Worm (Caenorhabditis elegans) whole organism, early embryonic: ENCODE measurements around the gene nape-2.

Source experiments
- B0310.2 ChIP-seq: sonication (generic microtip); optimal IDR thresholded peaks from 2 replicates; lab custom pipeline; 2016; ENCODE audit warnings: mild to moderate bottlenecking, missing genetic modification characterization, missing compliant biosample characterization
- F13C5.2 ChIP-seq: sonication (generic microtip); optimal IDR thresholded peaks from 2 replicates; lab custom pipeline; 2017; ENCODE audit warnings: mild to moderate bottlenecking, missing genetic modification characterization, inconsistent platforms, missing compliant biosample characterization
- aly-1 ChIP-seq: sonication (generic microtip); optimal IDR thresholded peaks from 2 replicates; lab custom pipeline; 2016; ENCODE audit warnings: missing genetic modification characterization, missing compliant biosample characterization
- ama-1 ChIP-seq: fragments of 150-350 bp; optimal IDR thresholded peaks from 2 replicates; lab custom pipeline; 2014
- ceh-13 ChIP-seq: fragments of 200-800 bp; sonication (Bioruptor generic); optimal IDR thresholded peaks from 2 replicates; lab custom pipeline; 2018; ENCODE audit warnings: mild to moderate bottlenecking, missing genetic modification characterization, missing compliant biosample characterization
- ceh-36 ChIP-seq: sonication (generic microtip); optimal IDR thresholded peaks from 2 replicates; lab custom pipeline; 2016; ENCODE audit warnings: missing genetic modification characterization, inconsistent platforms, missing compliant biosample characterization
- ets-7 ChIP-seq: sonication (generic microtip); optimal IDR thresholded peaks from 2 replicates; lab custom pipeline; 2016; ENCODE audit warnings: missing genotype, missing genetic modification characterization, missing compliant biosample characterization
- flt-1 ChIP-seq: fragments of 200-800 bp; sonication (Bioruptor generic); IDR thresholded peaks from 2 replicates; pipeline ENCODE4 v1.3.6; 2022; ENCODE audit warnings: missing genetic modification characterization, missing compliant biosample characterization
- hmbx-1 ChIP-seq: sonication (generic microtip); optimal IDR thresholded peaks from 2 replicates; lab custom pipeline; 2016; ENCODE audit warnings: mild to moderate bottlenecking, missing genetic modification characterization, missing compliant biosample characterization
- hmg-4 ChIP-seq: fragments of 200-800 bp; sonication (Bioruptor generic); optimal IDR thresholded peaks from 2 replicates; lab custom pipeline; 2018; ENCODE audit warnings: mild to moderate bottlenecking, missing genetic modification characterization, missing compliant biosample characterization
- hnd-1 ChIP-seq: sonication (generic microtip); optimal IDR thresholded peaks from 2 replicates; lab custom pipeline; 2016; ENCODE audit warnings: missing genetic modification characterization, missing compliant biosample characterization
- pes-1 ChIP-seq: fragments of 200-800 bp; sonication (Bioruptor generic); IDR thresholded peaks from 2 replicates; pipeline ENCODE4 v1.3.6; 2022; ENCODE audit warnings: missing genetic modification reagents, missing genetic modification characterization, missing compliant biosample characterization
- scrt-1 ChIP-seq: fragments of 200-800 bp; sonication (Bioruptor generic); IDR thresholded peaks from 2 replicates; pipeline ENCODE4 v1.3.6; 2022; ENCODE audit warnings: missing genetic modification characterization, missing compliant biosample characterization
- sea-1 ChIP-seq: fragments of 200-800 bp; sonication (Bioruptor generic); conservative IDR thresholded peaks from 2 replicates; pipeline ENCODE4 v1.3.6; 2022; ENCODE audit warnings: missing genetic modification characterization, missing compliant biosample characterization
- tbx-11 ChIP-seq: fragments of 200-800 bp; sonication (Bioruptor generic); IDR thresholded peaks from 2 replicates; pipeline ENCODE4 v1.3.6; 2022; ENCODE audit warnings: missing genetic modification characterization, missing compliant biosample characterization
- tbx-37 ChIP-seq: fragments of 200-800 bp; sonication (Bioruptor generic); conservative IDR thresholded peaks from 2 replicates; pipeline ENCODE4 v1.3.6; 2022; ENCODE audit warnings: missing genetic modification reagents, missing genetic modification characterization, missing compliant biosample characterization
- tra-4 ChIP-seq: sonication (generic microtip); optimal IDR thresholded peaks from 2 replicates; lab custom pipeline; 2017; ENCODE audit warnings: missing genetic modification characterization, missing compliant biosample characterization

nape-2 gene

DNA sequence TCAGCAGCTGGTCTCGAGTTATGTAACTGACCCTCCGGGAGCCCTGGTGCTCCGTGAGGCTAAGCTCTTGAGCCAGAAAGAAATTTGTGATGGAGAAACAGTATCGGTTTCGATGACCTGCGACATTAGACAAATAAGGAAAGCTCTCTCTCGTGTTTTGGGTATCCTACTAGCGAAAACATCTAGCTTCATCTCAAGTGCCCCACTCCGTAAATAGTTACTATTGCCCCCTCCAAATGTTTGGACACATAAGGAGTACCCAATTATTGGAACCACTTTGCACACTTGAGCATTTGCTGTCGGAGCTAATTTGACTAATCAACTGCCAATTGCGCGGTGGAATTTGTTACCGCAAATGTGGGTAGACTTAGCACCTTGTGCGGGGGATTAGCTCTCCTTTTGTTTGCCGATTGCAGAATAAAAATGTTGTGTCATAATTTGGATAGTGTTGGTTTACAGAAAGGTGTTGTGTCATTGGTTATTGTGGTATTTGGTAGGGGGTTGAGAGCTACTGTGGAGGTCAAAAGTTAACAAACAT lies 25.4 kb upstream of the nape-2 start:
- TF ChIP-seq ets-7 (tag; lab: Kevin White, UChicago) (no peak), B0310.2 (tag; lab: Kevin White, UChicago) (no peak), ceh-36 (tag; lab: Kevin White, UChicago) (peak; percentile 22)

ce11 chrIV:3759823-3760222 lies 21.1 kb upstream of the nape-2 start:
- TF ChIP-seq flt-1, result no peak
- no peak for TF ChIP-seq hnd-1 (tag; lab: Kevin White, UChicago)
- TF ChIP-seq ceh-36 (tag; lab: Kevin White, UChicago), result no peak

DNA sequence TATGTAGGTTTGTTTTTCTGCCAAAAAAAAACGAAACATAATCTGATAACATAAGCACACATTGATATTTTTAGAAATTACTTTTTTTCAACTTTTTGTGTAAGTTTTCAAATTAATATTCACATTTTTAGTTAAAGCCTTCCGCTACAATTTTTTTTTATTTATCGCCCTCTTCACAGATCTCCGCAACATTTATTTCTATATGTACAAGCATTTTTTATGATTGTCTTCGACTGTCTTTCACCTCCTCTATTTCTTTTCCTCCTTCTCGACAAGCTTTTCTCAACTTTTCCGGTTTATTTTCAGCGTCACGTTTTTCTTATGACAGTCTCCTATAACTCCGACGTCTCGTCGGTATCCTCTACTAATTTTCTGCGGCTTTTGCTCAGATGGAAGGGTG lies 17.2 kb upstream of the nape-2 start, which contains the start of gene best-20:
best-20 (plus strand) TSS at position 301 of the 400 bp plus-strand sequence.
- TF ChIP-seq ets-7 (tag; lab: Kevin White, UChicago) (no peak), tbx-37 (GFP tag; lab: Robert Waterston, UW) (no peak), aly-1 (tag; lab: Kevin White, UChicago) (no peak), hnd-1 (tag; lab: Kevin White, UChicago) (no peak), hmbx-1 (tag; lab: Kevin White, UChicago) (no peak), flt-1 (no peak), tra-4 (tag; lab: Kevin White, UChicago) (no peak), hmg-4 (GFP tag; lab: Kevin White, UChicago) (no peak), ceh-36 (tag; lab: Kevin White, UChicago) (no peak), ceh-13 (GFP tag; lab: Kevin White, UChicago) (no peak), pes-1 (no peak), sea-1 (GFP tag; lab: Robert Waterston, UW) (no peak), tbx-11 (GFP tag; lab: Robert Waterston, UW) (no peak), B0310.2 (tag; lab: Kevin White, UChicago) (no peak), ama-1 (no peak), scrt-1 (GFP tag; lab: Robert Waterston, UW) (no peak)

DNA sequence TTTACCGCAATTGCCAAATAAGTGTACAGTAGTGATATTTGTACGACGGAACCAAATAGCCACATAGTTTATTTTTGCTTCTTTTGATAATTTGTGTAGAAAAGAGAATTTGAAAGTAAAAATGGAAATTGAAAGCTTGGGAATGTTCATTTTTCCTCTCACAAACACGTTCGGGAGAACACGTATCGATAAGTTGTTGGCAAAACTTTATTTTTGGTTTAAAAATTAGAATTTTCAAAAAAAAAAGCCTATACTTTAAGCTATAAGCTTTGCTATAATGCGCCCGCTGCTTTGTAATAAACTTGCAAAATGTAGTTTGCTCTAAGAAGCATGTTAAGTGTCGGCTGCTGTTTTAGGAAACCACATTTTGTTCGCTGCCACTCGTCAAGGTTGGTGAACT lies 16.6 kb upstream of the nape-2 start, which contains the start of gene Y37E11AR.7:
Y37E11AR.7 (minus strand) TSS at position 101 of the 400 bp plus-strand sequence.
- TF ChIP-seq hnd-1 (tag; lab: Kevin White, UChicago), result no peak
- TF ChIP-seq hmg-4 (GFP tag; lab: Kevin White, UChicago), result no peak

DNA sequence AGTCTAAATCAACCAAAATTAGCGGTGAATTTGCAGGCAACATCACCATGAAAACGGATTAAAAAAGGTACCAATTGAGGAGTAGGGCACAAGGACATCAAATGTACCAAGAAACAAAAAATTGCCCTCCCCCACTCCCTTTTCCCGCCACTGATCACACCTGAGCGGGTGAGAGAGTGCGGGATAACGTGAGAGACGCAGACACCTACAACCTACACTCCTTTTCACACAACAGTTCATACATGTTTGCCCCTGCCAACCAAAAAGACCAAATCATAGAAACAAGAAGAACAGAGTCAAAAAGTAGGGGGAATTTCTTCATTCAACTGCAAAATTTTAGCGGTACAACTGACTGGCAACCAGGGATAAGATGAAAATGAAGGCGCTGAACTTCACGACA lies 13.6 kb upstream of the nape-2 start:
- TF ChIP-seq ceh-13 (GFP tag; lab: Kevin White, UChicago) (no peak), F13C5.2 (tag; lab: Kevin White, UChicago) (no peak), sea-1 (GFP tag; lab: Robert Waterston, UW) (no peak), tra-4 (tag; lab: Kevin White, UChicago) (no peak), ama-1 (no peak), tbx-37 (GFP tag; lab: Robert Waterston, UW) (no peak)

- TF ChIP-seq tra-4 (tag; lab: Kevin White, UChicago) (no peak), F13C5.2 (tag; lab: Kevin White, UChicago) (no peak), pes-1 (no peak), scrt-1 (GFP tag; lab: Robert Waterston, UW) (no peak), B0310.2 (tag; lab: Kevin White, UChicago) (no peak), hmbx-1 (tag; lab: Kevin White, UChicago) (no peak)
Observed at ce11 chrIV:3751001-3751400, 12.3 kb upstream of the nape-2 start, which contains the start of gene ugt-45. Gene ugt-45 (minus strand): TSS chrIV:3751101.

- no peak for TF ChIP-seq tbx-37 (GFP tag; lab: Robert Waterston, UW)
- no peak for TF ChIP-seq tbx-11 (GFP tag; lab: Robert Waterston, UW)
- TF ChIP-seq B0310.2 (tag; lab: Kevin White, UChicago), result no peak
- TF ChIP-seq hnd-1 (tag; lab: Kevin White, UChicago), result no peak
- TF ChIP-seq ceh-36 (tag; lab: Kevin White, UChicago), result no peak
Observed at ce11 chrIV:3745806-3746205, 7.1 kb upstream of the nape-2 start.

ce11 chrIV:3743748-3744147 lies 5.0 kb upstream of the nape-2 start, which contains the start of gene siah-1:
Gene siah-1 (plus strand): TSS chrIV:3744048.
- TF ChIP-seq tra-4 (tag; lab: Kevin White, UChicago) (no peak), ets-7 (tag; lab: Kevin White, UChicago) (no peak), scrt-1 (GFP tag; lab: Robert Waterston, UW) (no peak), tbx-11 (GFP tag; lab: Robert Waterston, UW) (no peak), tbx-37 (GFP tag; lab: Robert Waterston, UW) (no peak), flt-1 (no peak), hmg-4 (GFP tag; lab: Kevin White, UChicago) (no peak), hmbx-1 (tag; lab: Kevin White, UChicago) (no peak), sea-1 (GFP tag; lab: Robert Waterston, UW) (no peak)

ce11 chrIV:3742426-3742839 lies 3.7 kb upstream of the nape-2 start:
- no peak for TF ChIP-seq ets-7 (tag; lab: Kevin White, UChicago)
- TF ChIP-seq B0310.2 (tag; lab: Kevin White, UChicago), result no peak
- peak; percentile 28 for TF ChIP-seq F13C5.2 (tag; lab: Kevin White, UChicago)
- no peak for TF ChIP-seq tra-4 (tag; lab: Kevin White, UChicago)
- TF ChIP-seq ceh-13 (GFP tag; lab: Kevin White, UChicago), result no peak
- no peak for TF ChIP-seq hmbx-1 (tag; lab: Kevin White, UChicago)
- TF ChIP-seq aly-1 (tag; lab: Kevin White, UChicago), result no peak
- no peak for TF ChIP-seq ceh-36 (tag; lab: Kevin White, UChicago)
- peak; percentile 73 for TF ChIP-seq hmg-4 (GFP tag; lab: Kevin White, UChicago)
- TF ChIP-seq ama-1, result no peak
